Worm (Caenorhabditis elegans): Measurements from ENCODE around the gene gst-30.

The gst-30 gene

ce11 chrII:4948118-4948517 lies 13.3 kb upstream of the gst-30 start (continued):
- TF ChIP-seq hrde-1 (tag; optimal IDR thresholded peaks at IDR 0.05; ENCODE audit: borderline replicate concordance) (peak; percentile 13), tbp1 (GFP tag; optimal IDR thresholded peaks at IDR 0.05) (no peak), B0336.3 (GFP tag; IDR thresholded peaks at IDR 0.05) (peak; percentile 62; the same call in 1 of the 2 replicates), egl-18 (GFP tag; IDR thresholded peaks at IDR 0.05) (0 out of 2 replicates have a peak, but pooled peaks have one; percentile 54), F39B2.1 (GFP tag; IDR thresholded peaks at IDR 0.05) (no peak), aptf-3 (GFP tag; IDR thresholded peaks at IDR 0.05) (no peak), ztf-6 (GFP tag; IDR thresholded peaks at IDR 0.05) (no peak), snpc-3.4 (tag; optimal IDR thresholded peaks at IDR 0.05) (peak; percentile 46)

- TF ChIP-seq dpl-1 (GFP tag; optimal IDR thresholded peaks at IDR 0.05) (no peak), K12H6.12 (tag; optimal IDR thresholded peaks at IDR 0.05) (no peak), him-1 (tag; optimal IDR thresholded peaks at IDR 0.05) (no peak), attf-3 (GFP tag; conservative IDR thresholded peaks at IDR 0.05) (no peak), ZK185.1 (tag; optimal IDR thresholded peaks at IDR 0.05; ENCODE audit: poor library complexity, severe bottlenecking) (peak; percentile 23), snpc-4 (GFP tag; optimal IDR thresholded peaks at IDR 0.05) (no peak), snpc-4 (tag; optimal IDR thresholded peaks at IDR 0.05) (no peak), D2030.7 (GFP tag; IDR thresholded peaks at IDR 0.05) (no peak), atf-7 (tag; optimal IDR thresholded peaks at IDR 0.05) (no peak)
These were observed 11.9 kb upstream of the gst-30 start for ce11 chrII:4946775-4947174.

ce11 chrII:4945695-4946094 lies 10.8 kb upstream of the gst-30 start, which contains the start of the genes gldi-11 and ZK546.2:
gldi-11 (minus strand) TSS chrII:4945789.
ZK546.2 (plus strand) TSS chrII:4946027.
- TF ChIP-seq lsl-1 (GFP tag; optimal IDR thresholded peaks at IDR 0.05), result no peak
- TF ChIP-seq rcor-1 (GFP tag; IDR thresholded peaks at IDR 0.05), result no peak
- no peak for TF ChIP-seq madf-10 (tag; optimal IDR thresholded peaks at IDR 0.05)
- peak; percentile 82 for TF ChIP-seq attf-3 (GFP tag; conservative IDR thresholded peaks at IDR 0.05)
- no peak for TF ChIP-seq hmg-1.2 (GFP tag; IDR thresholded peaks at IDR 0.05)
- no peak for TF ChIP-seq ceh-58 (GFP tag; IDR thresholded peaks at IDR 0.05)
- TF ChIP-seq D2030.7 (GFP tag; IDR thresholded peaks at IDR 0.05), result no peak
- TF ChIP-seq F37B4.10 (GFP tag; IDR thresholded peaks at IDR 0.05), result no peak
- TF ChIP-seq B0035.1 (tag; optimal IDR thresholded peaks at IDR 0.05), result no peak

ce11 chrII:4943849-4944248 lies 9.0 kb upstream of the gst-30 start, which contains the start of gene mdt-4:
mdt-4 (minus strand) TSS chrII:4943949.
- TF ChIP-seq snpc-4 (GFP tag; optimal IDR thresholded peaks at IDR 0.05) (no peak), snpc-4 (tag; optimal IDR thresholded peaks at IDR 0.05) (no peak), aptf-2 (GFP tag; conservative IDR thresholded peaks at IDR 0.05) (no peak), let-607 (tag; optimal IDR thresholded peaks at IDR 0.05) (no peak), B0035.1 (tag; optimal IDR thresholded peaks at IDR 0.05) (no peak), atf-7 (tag; optimal IDR thresholded peaks at IDR 0.05) (no peak), zim-3 (tag; optimal IDR thresholded peaks at IDR 0.05) (no peak), efl-1 (GFP tag; optimal IDR thresholded peaks at IDR 0.05) (no peak), tbp1 (GFP tag; optimal IDR thresholded peaks at IDR 0.05) (no peak), ztf-25 (GFP tag; IDR thresholded peaks at IDR 0.05) (no peak)

- TF ChIP-seq cebp-1 (GFP tag; IDR thresholded peaks at IDR 0.05) (no peak), cebp-1 (tag; optimal IDR thresholded peaks at IDR 0.05) (no peak), nhr-80 (tag; optimal IDR thresholded peaks at IDR 0.05) (peak; percentile 21)
These were observed 8.0 kb upstream of the gst-30 start for ce11 chrII:4942829-4943228.

Data from whole organism, young adult.